In genomic region chrV:19087426-19087825, ce11 we compare ENCODE assay signal across 5 worm cellular contexts.
TF ChIP-seq lines count a peak whose summit lies in the region.

Gene nhr-145 (plus strand): TSS chrV:19087723.

TF ChIP-seq in whole organism, L1 larva, 84 proteins besides CTCF, POLR2A, EP300 and RAD21:
- no peak for TF ChIP-seq elt-2 (tag; optimal IDR thresholded peaks at IDR 0.05; lab: Kevin White, UChicago)
- TF ChIP-seq jun-1 (tag; optimal IDR thresholded peaks at IDR 0.05; lab: Kevin White, UChicago): no peak
- peak; percentile 26 for TF ChIP-seq nhr-19 (GFP tag; conservative IDR thresholded peaks at IDR 0.05; lab: Robert Waterston, UW)
- TF ChIP-seq nhr-85 (tag; lab: Kevin White, UChicago): peak; percentile 30
- no peak for TF ChIP-seq egl-27 (tag; optimal IDR thresholded peaks at IDR 0.05; lab: Kevin White, UChicago)
- no peak for TF ChIP-seq aly-2 (tag; optimal IDR thresholded peaks at IDR 0.05; lab: Kevin White, UChicago)
- no peak for TF ChIP-seq sptf-1 (tag; optimal IDR thresholded peaks at IDR 0.05; lab: Kevin White, UChicago)
- TF ChIP-seq unc-62 (GFP tag; optimal IDR thresholded peaks at IDR 0.05; lab: Kevin White, UChicago): no peak
- TF ChIP-seq nhr-90 (tag; optimal IDR thresholded peaks at IDR 0.05; lab: Kevin White, UChicago; ENCODE audit: poor library complexity): no peak

TF ChIP-seq in whole organism, L3 larva, 47 proteins besides CTCF, POLR2A, EP300 and RAD21:
- TF ChIP-seq ceh-28 (tag; optimal IDR thresholded peaks at IDR 0.05; lab: Kevin White, UChicago) (peak; percentile 3), elt-1 (tag; optimal IDR thresholded peaks at IDR 0.05; lab: Kevin White, UChicago) (peak; percentile 49), nhr-77 (tag; optimal IDR thresholded peaks at IDR 0.05; lab: Kevin White, UChicago) (no peak)

TF ChIP-seq in whole organism, late embryonic, 69 proteins besides CTCF, POLR2A, EP300 and RAD21:
- TF ChIP-seq ceh-48 (tag; optimal IDR thresholded peaks at IDR 0.05; lab: Kevin White, UChicago) (peak; percentile 39), C08G9.2 (tag; optimal IDR thresholded peaks at IDR 0.05; lab: Kevin White, UChicago) (no peak)

TF ChIP-seq in whole organism, midembryonic, 9 proteins besides CTCF, POLR2A, EP300 and RAD21:
- no peak for TF ChIP-seq flt-1 (GFP tag; IDR thresholded peaks at IDR 0.05; lab: Robert Waterston, UW)
- TF ChIP-seq T22C8.4 (GFP tag; IDR thresholded peaks at IDR 0.05; lab: Robert Waterston, UW): peak; percentile 71

TF ChIP-seq in whole organism, mixed stage, embryonic, 35 proteins besides CTCF, POLR2A, EP300 and RAD21:
- TF ChIP-seq lsy-2 (tag; optimal IDR thresholded peaks at IDR 0.05; lab: Kevin White, UChicago): no peak
- TF ChIP-seq elt-1 (tag; optimal IDR thresholded peaks at IDR 0.05; lab: Kevin White, UChicago; ENCODE audit: borderline replicate concordance, insufficient read depth): peak; percentile 50
TF ChIP-seq in whole organism, mixed stage, embryonic: peak in this region for 1.
